Fruit fly (Drosophila melanogaster) whole organism, embryonic: ENCODE results near the gene Adat1.
A peak's percentile ranks its signal among the peaks of the same experiment; 100 is the strongest.

Experiments used
- Antp ChIP-seq: fragments of 200-800 bp; sonication (Bioruptor generic); optimal IDR thresholded peaks from 3 replicates; lab custom pipeline; 2016; ENCODE audit warnings: missing biosample characterization, missing genetic modification characterization
- Bgb ChIP-seq: fragments of 200-800 bp; sonication (Bioruptor generic); IDR thresholded peaks from 2 replicates; pipeline ENCODE4 v1.3.6; 2022; ENCODE audit warnings: missing biosample characterization, missing genetic modification characterization; ENCODE audit not compliant: partially characterized antibody
- CG10321 ChIP-seq: fragments of 200-800 bp; sonication (Bioruptor generic); IDR thresholded peaks from 2 replicates; pipeline ENCODE4 v1.3.6; 2022; ENCODE audit warnings: missing biosample characterization, missing genetic modification characterization
- CG13287 ChIP-seq: fragments of 200-800 bp; sonication (Bioruptor generic); IDR thresholded peaks from 2 replicates; pipeline ENCODE4 v1.3.6; 2022; ENCODE audit warnings: missing biosample characterization, missing genetic modification characterization; ENCODE audit not compliant: partially characterized antibody
- CG13296 ChIP-seq: fragments of 200-800 bp; sonication (Bioruptor generic); optimal IDR thresholded peaks from 3 replicates; lab custom pipeline; 2018; ENCODE audit warnings: missing biosample characterization, mild to moderate bottlenecking, missing genetic modification characterization
- CG15073 ChIP-seq: fragments of 200-800 bp; sonication (Bioruptor generic); optimal IDR thresholded peaks from 2 replicates; lab custom pipeline; 2016; ENCODE audit warnings: missing biosample characterization, missing genetic modification characterization
- CG15269 ChIP-seq: fragments of 200-800 bp; sonication (Bioruptor generic); optimal IDR thresholded peaks from 2 replicates; lab custom pipeline; 2018; ENCODE audit warnings: missing biosample characterization, mild to moderate bottlenecking, missing genetic modification characterization, moderate library complexity
- CG15696 ChIP-seq: fragments of 200-800 bp; sonication (Bioruptor generic); optimal IDR thresholded peaks from 2 replicates; lab custom pipeline; 2019; ENCODE audit warnings: missing biosample characterization, mild to moderate bottlenecking, missing genetic modification characterization, moderate library complexity
- CG17568 ChIP-seq: fragments of 200-800 bp; sonication (Bioruptor generic); optimal IDR thresholded peaks from 2 replicates; lab custom pipeline; 2018; ENCODE audit warnings: missing biosample characterization, mild to moderate bottlenecking, missing genetic modification characterization, moderate library complexity
- CG17912 ChIP-seq: fragments of 200-800 bp; sonication (Bioruptor generic); optimal IDR thresholded peaks from 2 replicates; lab custom pipeline; 2018; ENCODE audit warnings: missing biosample characterization, mild to moderate bottlenecking, missing genetic modification characterization
- CG18599 ChIP-seq: fragments of 200-800 bp; sonication (Bioruptor generic); optimal IDR thresholded peaks from 3 replicates; lab custom pipeline; 2017; ENCODE audit warnings: missing biosample characterization, missing genetic modification characterization, mild to moderate bottlenecking, moderate library complexity, missing genetic modification reagents
- CG6272 ChIP-seq: fragments of 200-800 bp; sonication (Bioruptor generic); IDR thresholded peaks from 2 replicates; pipeline ENCODE4 v1.3.6; 2022; ENCODE audit warnings: missing biosample characterization, missing genetic modification characterization
- CG6765 ChIP-seq: fragments of 200-800 bp; sonication (Bioruptor generic); optimal IDR thresholded peaks from 3 replicates; lab custom pipeline; 2017; ENCODE audit warnings: missing biosample characterization, mild to moderate bottlenecking, missing genetic modification characterization
- CG7963 ChIP-seq: fragments of 200-800 bp; sonication (Bioruptor generic); IDR thresholded peaks from 3 replicates; pipeline ENCODE4 v1.3.6; 2022; ENCODE audit warnings: missing biosample characterization, missing genetic modification characterization; ENCODE audit not compliant: partially characterized antibody
- CG8478 ChIP-seq: fragments of >200 bp; optimal IDR thresholded peaks from 2 replicates; lab custom pipeline; 2018
- CG9609 ChIP-seq: fragments of 200-800 bp; sonication (Bioruptor generic); optimal IDR thresholded peaks from 3 replicates; lab custom pipeline; 2016; ENCODE audit warnings: missing biosample characterization, missing genetic modification characterization
- Deaf1 ChIP-seq: fragments of 200-800 bp; optimal IDR thresholded peaks from 3 replicates; lab custom pipeline; 2019; ENCODE audit warnings: missing biosample characterization, mild to moderate bottlenecking, missing genetic modification characterization, moderate library complexity
- Dfd ChIP-seq, 2 experiments: fragments of >200 bp; optimal IDR thresholded peaks; 2 replicates each; lab custom pipeline; 2017; ENCODE audit warnings: missing biosample characterization in 2 of 2, missing genetic modification characterization in 2 of 2
- H2.0 ChIP-seq: fragments of 200-800 bp; sonication (Bioruptor generic); IDR thresholded peaks from 2 replicates; pipeline ENCODE4 v1.3.6; 2022; ENCODE audit warnings: missing biosample characterization, missing genetic modification characterization
- HHEX ChIP-seq: fragments of 200-800 bp; sonication (Bioruptor generic); optimal IDR thresholded peaks from 3 replicates; lab custom pipeline; 2017; ENCODE audit warnings: missing biosample characterization, mild to moderate bottlenecking, missing genetic modification characterization, missing genetic modification reagents
- Hand ChIP-seq: fragments of 200-800 bp; sonication (Bioruptor generic); optimal IDR thresholded peaks from 2 replicates; lab custom pipeline; 2017; ENCODE audit warnings: mild to moderate bottlenecking, missing biosample characterization, missing genetic modification reagents, missing genetic modification characterization
- Hr51 ChIP-seq, 2 experiments: fragments of 200-800 bp; sonication (Bioruptor generic); optimal IDR thresholded peaks; 2 replicates in 1 of 2; 3 replicates in 1 of 2; lab custom pipeline; 2016 to 2018; ENCODE audit warnings: missing biosample characterization in 2 of 2, missing genetic modification characterization in 2 of 2, mild to moderate bottlenecking in 1 of 2, moderate library complexity in 1 of 2
- Hsf ChIP-seq: fragments of 200-800 bp; sonication (Bioruptor generic); optimal IDR thresholded peaks from 3 replicates; lab custom pipeline; 2016; ENCODE audit warnings: missing biosample characterization, missing genetic modification characterization
- Lim3 ChIP-seq: fragments of 200-800 bp; sonication (Bioruptor generic); IDR thresholded peaks from 2 replicates; pipeline ENCODE4 v1.3.6; 2022; ENCODE audit warnings: missing biosample characterization, missing genetic modification characterization
- MESR4 ChIP-seq: fragments of 200-800 bp; sonication (Bioruptor generic); optimal IDR thresholded peaks from 2 replicates; lab custom pipeline; 2018; ENCODE audit warnings: missing biosample characterization, mild to moderate bottlenecking, missing genetic modification characterization, moderate library complexity
- Med ChIP-seq: fragments of 200-800 bp; sonication (Bioruptor generic); peaks from one replicate; lab custom pipeline; 2016; ENCODE audit warnings: missing biosample characterization, missing genetic modification characterization, mild to moderate bottlenecking, inconsistent platforms, moderate library complexity
- NFAT ChIP-seq: fragments of 200-800 bp; sonication (Bioruptor generic); IDR thresholded peaks from 2 replicates; pipeline ENCODE4 v1.3.6; 2022; ENCODE audit warnings: missing biosample characterization, missing genetic modification characterization
- Sry-δ ChIP-seq: fragments of 200-800 bp; sonication (Bioruptor generic); optimal IDR thresholded peaks from 2 replicates; lab custom pipeline; 2016; ENCODE audit warnings: missing biosample characterization, missing genetic modification characterization
- bsh ChIP-seq, 2 experiments: fragments of 200-800 bp; sonication (Bioruptor generic); optimal IDR thresholded peaks; 2 replicates each; lab custom pipeline; 2017 to 2018; ENCODE audit warnings: mild to moderate bottlenecking in 2 of 2, missing biosample characterization in 2 of 2, missing genetic modification characterization in 2 of 2, moderate library complexity in 1 of 2
- chinmo ChIP-seq: fragments of 200-800 bp; sonication (Bioruptor generic); IDR thresholded peaks from 4 replicates; pipeline ENCODE4 v1.3.6; 2022; ENCODE audit warnings: missing biosample characterization, missing genetic modification characterization; ENCODE audit not compliant: partially characterized antibody
- corto ChIP-seq: fragments of 200-800 bp; sonication (Bioruptor generic); optimal IDR thresholded peaks from 2 replicates; lab custom pipeline; 2016; ENCODE audit warnings: missing biosample characterization, mild to moderate bottlenecking, missing genetic modification characterization, moderate library complexity
- dysf ChIP-seq: fragments of 200-800 bp; sonication (Bioruptor generic); IDR thresholded peaks from 3 replicates; pipeline ENCODE4 v1.3.6; 2022; ENCODE audit warnings: missing biosample characterization, missing genetic modification characterization
- ems ChIP-seq: fragments of 200-800 bp; sonication (Bioruptor generic); optimal IDR thresholded peaks from 3 replicates; lab custom pipeline; 2016; ENCODE audit warnings: missing biosample characterization, missing genetic modification characterization
- eve ChIP-seq, 2 experiments: fragments of >200 bp; optimal IDR thresholded peaks; 2 replicates each; lab custom pipeline; 2017; ENCODE audit warnings: missing biosample characterization in 2 of 2, missing genetic modification characterization in 2 of 2
- fd102C ChIP-seq: fragments of 200-800 bp; sonication (Bioruptor generic); optimal IDR thresholded peaks from 2 replicates; lab custom pipeline; 2018; ENCODE audit warnings: missing biosample characterization, mild to moderate bottlenecking, missing genetic modification characterization, moderate library complexity
- grn ChIP-seq: fragments of 200-800 bp; sonication (Bioruptor generic); optimal IDR thresholded peaks from 3 replicates; lab custom pipeline; 2017; ENCODE audit warnings: missing biosample characterization, missing genetic modification characterization
- hbn ChIP-seq: fragments of 200-800 bp; sonication (Bioruptor generic); IDR thresholded peaks from 2 replicates; pipeline ENCODE4 v1.3.6; 2022; ENCODE audit warnings: missing biosample characterization, missing genetic modification characterization; ENCODE audit not compliant: partially characterized antibody
- nerfin-2 ChIP-seq: fragments of 200-800 bp; sonication (Bioruptor generic); IDR thresholded peaks from 2 replicates; pipeline ENCODE4 v1.3.6; 2022; ENCODE audit warnings: missing biosample characterization, missing genetic modification characterization; ENCODE audit not compliant: partially characterized antibody
- nmo ChIP-seq: fragments of 200-800 bp; sonication (Bioruptor generic); optimal IDR thresholded peaks from 2 replicates; lab custom pipeline; 2018; ENCODE audit warnings: missing biosample characterization, mild to moderate bottlenecking, missing genetic modification characterization, moderate library complexity
- p53 ChIP-seq: fragments of 200-800 bp; sonication (Bioruptor generic); optimal IDR thresholded peaks from 2 replicates; lab custom pipeline; 2016; ENCODE audit warnings: missing biosample characterization, missing genetic modification characterization
- peb ChIP-seq: fragments of 200-800 bp; sonication (Bioruptor generic); IDR thresholded peaks from 2 replicates; pipeline ENCODE4 v1.3.6; 2022; ENCODE audit warnings: missing biosample characterization, missing genetic modification characterization
- pum ChIP-seq: fragments of 200-800 bp; sonication (Bioruptor generic); optimal IDR thresholded peaks from 2 replicates; lab custom pipeline; 2016; ENCODE audit warnings: missing biosample characterization, missing genetic modification characterization
- run ChIP-seq: fragments of 200-800 bp; sonication (Bioruptor generic); optimal IDR thresholded peaks from 3 replicates; lab custom pipeline; 2018; ENCODE audit warnings: missing biosample characterization, mild to moderate bottlenecking, missing genetic modification characterization
- slou ChIP-seq: fragments of 200-800 bp; sonication (Bioruptor generic); optimal IDR thresholded peaks from 3 replicates; lab custom pipeline; 2016; ENCODE audit warnings: missing biosample characterization, missing genetic modification characterization
- so ChIP-seq: fragments of 200-800 bp; sonication (Bioruptor generic); IDR thresholded peaks from 3 replicates; pipeline ENCODE4 v1.3.6; 2022; ENCODE audit warnings: missing biosample characterization, missing genetic modification characterization
- tap ChIP-seq: fragments of 200-800 bp; optimal IDR thresholded peaks from 3 replicates; lab custom pipeline; 2019; ENCODE audit warnings: missing biosample characterization, mild to moderate bottlenecking, missing genetic modification characterization, moderate library complexity
- tio ChIP-seq: fragments of 200-800 bp; sonication (Bioruptor generic); optimal IDR thresholded peaks from 2 replicates; lab custom pipeline; 2017; ENCODE audit warnings: missing biosample characterization, missing genetic modification characterization, inconsistent platforms
- wek ChIP-seq: fragments of 200-800 bp; sonication (Bioruptor generic); optimal IDR thresholded peaks from 3 replicates; lab custom pipeline; 2018; ENCODE audit warnings: missing biosample characterization, mild to moderate bottlenecking, missing genetic modification characterization, moderate library complexity

Gene Adat1

DNA sequence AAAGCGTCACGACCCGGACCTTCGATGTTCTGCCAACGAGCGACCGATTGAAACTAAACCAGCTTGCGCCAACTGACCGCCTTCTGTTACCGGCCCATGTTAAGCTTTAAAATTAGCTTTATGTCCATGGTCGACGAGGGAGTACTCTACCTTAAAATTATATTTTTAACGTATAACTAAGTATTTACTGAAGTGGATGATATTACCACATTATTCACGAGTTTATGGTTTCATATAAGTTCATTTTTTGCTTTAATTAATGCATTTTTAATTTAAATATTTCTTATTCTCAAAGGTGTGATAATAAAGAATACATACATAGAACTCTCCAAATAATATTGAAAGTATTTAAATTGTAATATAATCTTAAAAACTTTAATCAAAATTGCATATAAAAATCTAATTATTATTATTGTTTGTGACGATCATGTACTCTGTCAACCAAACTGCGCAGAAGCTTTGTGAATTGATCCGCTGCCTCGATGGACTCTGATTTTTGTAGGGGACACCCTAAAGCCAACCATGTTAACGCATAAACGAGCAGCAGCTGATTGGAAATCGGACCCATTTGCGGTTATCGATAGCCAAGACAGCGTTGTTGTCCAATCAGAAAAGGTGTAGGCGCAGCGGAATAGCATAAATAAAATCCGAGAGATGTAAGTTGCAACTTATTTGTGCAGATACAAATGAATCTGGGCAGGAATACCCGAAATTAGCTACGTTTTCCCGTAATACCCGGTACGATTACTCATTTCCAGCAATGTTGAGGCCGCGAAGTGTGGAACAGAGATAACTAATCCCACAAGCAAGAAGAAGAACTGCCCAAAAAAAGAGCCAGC, 30.9 kb downstream of the Adat1 start, which contains the start of the genes CG9008 and p38b (continued):
- peak; percentile 54 to 75 for TF ChIP-seq bsh (GFP tag; optimal IDR thresholded peaks at IDR 0.05; lab: Kevin White, UChicago)
- no peak for TF ChIP-seq eve (GFP tag; optimal IDR thresholded peaks at IDR 0.05; lab: Kevin White, UChicago)
- peak; percentile 8 for TF ChIP-seq Antp
- TF ChIP-seq Sry-δ (GFP tag; lab: Kevin White, UChicago), result peak; percentile 37
- TF ChIP-seq hbn (GFP tag; lab: Robert Waterston, UW), result no peak
- peak; percentile 70 for TF ChIP-seq MESR4 (GFP tag; lab: Kevin White, UChicago)
- peak; percentile 76 for TF ChIP-seq Deaf1 (tag; lab: Kevin White, UChicago)
- peak; percentile 85 for TF ChIP-seq NFAT (GFP tag; lab: Robert Waterston, UW)
- no peak for TF ChIP-seq ems (GFP tag; lab: Kevin White, UChicago)
- TF ChIP-seq corto (GFP tag; lab: Kevin White, UChicago), result peak; percentile 52
- TF ChIP-seq dysf (GFP tag; lab: Robert Waterston, UW), result peak; percentile 77
- TF ChIP-seq CG6272 (GFP tag; lab: Robert Waterston, UW), result peak; percentile 71
- no peak for TF ChIP-seq CG8478 (lab: Kevin White, UChicago)
- TF ChIP-seq pum, result peak; percentile 24
- peak; percentile 13 for TF ChIP-seq grn (GFP tag; lab: Kevin White, UChicago)
- peak; percentile 46 for TF ChIP-seq CG15696 (tag; lab: Kevin White, UChicago)
- TF ChIP-seq Bgb (GFP tag; lab: Robert Waterston, UW), result peak; percentile 57
- TF ChIP-seq tap, result peak; percentile 74
- TF ChIP-seq peb (GFP tag; lab: Robert Waterston, UW), result no peak
- no peak for TF ChIP-seq CG17912
- no peak for TF ChIP-seq Dfd (GFP tag; optimal IDR thresholded peaks at IDR 0.05; lab: Kevin White, UChicago)
- TF ChIP-seq CG15269 (tag; lab: Kevin White, UChicago), result peak; percentile 87
- no peak for TF ChIP-seq tio (GFP tag; lab: Kevin White, UChicago)
- TF ChIP-seq CG13287 (GFP tag; lab: Robert Waterston, UW), result peak; percentile 43
- TF ChIP-seq nerfin-2 (GFP tag; lab: Robert Waterston, UW), result 0 out of 2 replicates have a peak, but pooled peaks have one; percentile 48
- no peak for TF ChIP-seq p53
- TF ChIP-seq CG18599 (GFP tag; lab: Kevin White, UChicago), result peak; percentile 84
- TF ChIP-seq CG13296 (GFP tag; lab: Kevin White, UChicago), result peak; percentile 87
- peak; percentile 91 for TF ChIP-seq Med (GFP tag; lab: Kevin White, UChicago)
- no peak for TF ChIP-seq CG10321 (GFP tag; lab: Robert Waterston, UW)
- peak; percentile 75 for TF ChIP-seq CG6765 (GFP tag; lab: Kevin White, UChicago)
- peak; percentile 94 for TF ChIP-seq nmo (GFP tag; lab: Kevin White, UChicago)
- no peak for TF ChIP-seq CG17568
- peak; percentile 71; the same call in 2 of the 3 replicates for TF ChIP-seq so (GFP tag; lab: Robert Waterston, UW)
- peak; percentile 74 for TF ChIP-seq Hand
- TF ChIP-seq CG9609 (GFP tag; lab: Kevin White, UChicago), result no peak
- TF ChIP-seq run (tag; lab: Kevin White, UChicago), result peak; percentile 58
- TF ChIP-seq wek (GFP tag; lab: Kevin White, UChicago), result peak; percentile 52
- no peak for TF ChIP-seq CG7963
- TF ChIP-seq fd102C (GFP tag; lab: Kevin White, UChicago), result no peak
- no peak for TF ChIP-seq Lim3
- TF ChIP-seq Hr51 (GFP tag; optimal IDR thresholded peaks at IDR 0.05; lab: Kevin White, UChicago), result peak; percentile 26 to 91
- TF ChIP-seq chinmo (GFP tag; lab: Robert Waterston, UW), result 0 out of 4 replicates have a peak, but pooled peaks have one; percentile 67
- peak; percentile 47 for TF ChIP-seq Hsf
- peak; percentile 80 for TF ChIP-seq HHEX (GFP tag; lab: Kevin White, UChicago)
- TF ChIP-seq H2.0, result no peak; the same call in 1 of the 2 replicates
- TF ChIP-seq CG15073 (GFP tag; lab: Kevin White, UChicago), result no peak
- peak; percentile 66 for TF ChIP-seq slou (GFP tag; lab: Kevin White, UChicago)
